Fruit fly (Drosophila melanogaster) whole organism, prepupa: Measurements from ENCODE around the gene CG5886.

ENCODE experiments used
- CG34406 ChIP-seq: fragments of 200-800 bp; sonication (Bioruptor generic); optimal IDR thresholded peaks from 3 replicates; lab custom pipeline; 2016; ENCODE audit warnings: missing biosample characterization, missing genetic modification characterization
- Lpt ChIP-seq: fragments of 200-800 bp; sonication (Bioruptor generic); optimal IDR thresholded peaks from 3 replicates; lab custom pipeline; 2016; ENCODE audit warnings: missing biosample characterization, missing genetic modification characterization
- Sox15 ChIP-seq: fragments of 200-800 bp; sonication (Bioruptor generic); optimal IDR thresholded peaks from 3 replicates; lab custom pipeline; 2016; ENCODE audit warnings: missing biosample characterization, missing genetic modification characterization
- acj6 ChIP-seq: fragments of 200-800 bp; sonication (Bioruptor generic); optimal IDR thresholded peaks from 3 replicates; lab custom pipeline; 2016; ENCODE audit warnings: missing biosample characterization, missing genetic modification characterization
- esn ChIP-seq: fragments of 200-800 bp; sonication (Bioruptor generic); optimal IDR thresholded peaks from 2 replicates; lab custom pipeline; 2016; ENCODE audit warnings: missing biosample characterization, mild to moderate bottlenecking, missing genetic modification characterization, moderate library complexity

DNA sequence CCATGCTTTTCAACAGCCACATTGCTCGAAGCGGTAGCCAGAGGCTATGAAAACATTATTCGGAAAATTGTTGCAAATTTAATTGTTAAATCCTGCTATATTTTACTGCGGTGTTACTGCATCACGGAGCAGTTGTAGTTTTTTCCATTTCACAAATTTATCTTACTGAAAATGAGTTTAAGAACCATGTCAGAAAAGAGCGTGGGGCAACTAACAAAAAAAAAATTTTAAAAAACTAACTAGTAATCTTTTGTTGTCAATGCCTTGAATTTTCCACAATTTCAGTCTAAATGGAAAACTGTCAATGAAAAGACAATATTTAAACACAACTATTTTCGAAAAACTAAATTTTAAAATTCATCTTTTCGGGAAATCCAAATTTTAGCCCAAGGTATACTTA is 40.6 kb upstream of the CG5886 start, which contains the start of gene CG5024:
- TF ChIP-seq Lpt (no peak), esn (GFP tag; lab: Kevin White, UChicago) (no peak), CG34406 (no peak), Sox15 (GFP tag; lab: Kevin White, UChicago) (no peak), acj6 (GFP tag; lab: Kevin White, UChicago) (no peak)
